Worm (Caenorhabditis elegans) whole organism, L3 larva: Measurements from ENCODE around the gene K09A11.1.

ENCODE experiments used
- R02D3.7 ChIP-seq: fragments of 150-350 bp; optimal IDR thresholded peaks from 2 replicates; lab custom pipeline; 2014; ENCODE audit warnings: missing biosample characterization, missing genetic modification characterization
- ZK546.5 ChIP-seq: sonication (generic microtip); optimal IDR thresholded peaks from 2 replicates; lab custom pipeline; 2017; ENCODE audit warnings: missing biosample characterization, missing genetic modification characterization
- aly-2 ChIP-seq: fragments of 150-350 bp; optimal IDR thresholded peaks from 2 replicates; lab custom pipeline; 2014; ENCODE audit warnings: missing biosample characterization, missing genetic modification characterization
- ama-1 ChIP-seq: fragments of 150-350 bp; optimal IDR thresholded peaks from 2 replicates; lab custom pipeline; 2018
- ceh-16 ChIP-seq: sonication (generic microtip); optimal IDR thresholded peaks from 2 replicates; lab custom pipeline; 2017; ENCODE audit warnings: missing biosample characterization, missing genetic modification characterization
- ceh-28 ChIP-seq: fragments of 150-350 bp; optimal IDR thresholded peaks from 2 replicates; lab custom pipeline; 2014; ENCODE audit warnings: missing biosample characterization, missing genetic modification reagents, missing genetic modification characterization
- ceh-82 ChIP-seq: fragments of 150-350 bp; optimal IDR thresholded peaks from 2 replicates; lab custom pipeline; 2014; ENCODE audit warnings: missing biosample characterization, missing genetic modification characterization
- ceh-9 ChIP-seq: sonication (generic microtip); optimal IDR thresholded peaks from 2 replicates; lab custom pipeline; 2018; ENCODE audit warnings: missing biosample characterization, missing genetic modification characterization
- daf-12 ChIP-seq: fragments of 150-350 bp; optimal IDR thresholded peaks from 2 replicates; lab custom pipeline; 2014; ENCODE audit warnings: missing biosample characterization, missing genetic modification reagents, missing genetic modification characterization
- egl-27 ChIP-seq: sonication (generic microtip); optimal IDR thresholded peaks from 4 replicates; lab custom pipeline; 2017; ENCODE audit warnings: missing biosample characterization, missing genetic modification reagents, missing genetic modification characterization
- elt-1 ChIP-seq: fragments of 150-350 bp; optimal IDR thresholded peaks from 2 replicates; lab custom pipeline; 2014; ENCODE audit warnings: missing biosample characterization, missing genetic modification characterization
- elt-2 ChIP-seq: sonication (generic microtip); optimal IDR thresholded peaks from 2 replicates; lab custom pipeline; 2016; ENCODE audit warnings: missing genetic modification reagents, mild to moderate bottlenecking, missing genetic modification characterization, missing compliant biosample characterization
- elt-3 ChIP-seq, 3 experiments: fragments of 150-350 bp in 1 of 3; sonication (generic microtip) in 2 of 3; optimal IDR thresholded peaks; 2 replicates in 2 of 3; 4 replicates in 1 of 3; lab custom pipeline; 2014 to 2017; ENCODE audit warnings: missing biosample characterization in 3 of 3, missing genetic modification characterization in 3 of 3
- fkh-10 ChIP-seq: sonication (generic microtip); optimal IDR thresholded peaks from 2 replicates; lab custom pipeline; 2017; ENCODE audit warnings: missing biosample characterization, missing genetic modification reagents, missing genetic modification characterization
- fkh-2 ChIP-seq: fragments of 150-350 bp; optimal IDR thresholded peaks from 2 replicates; lab custom pipeline; 2014; ENCODE audit warnings: missing biosample characterization, missing genetic modification reagents, missing genetic modification characterization
- fos-1 ChIP-seq: fragments of 150-350 bp; optimal IDR thresholded peaks from 2 replicates; lab custom pipeline; 2014; ENCODE audit warnings: missing biosample characterization, missing genetic modification characterization
- hmg-11 ChIP-seq: sonication (generic microtip); optimal IDR thresholded peaks from 2 replicates; lab custom pipeline; 2016; ENCODE audit warnings: missing genetic modification characterization, missing compliant biosample characterization
- jun-1 ChIP-seq: fragments of 150-350 bp; optimal IDR thresholded peaks from 2 replicates; lab custom pipeline; 2014; ENCODE audit warnings: missing biosample characterization, missing genetic modification reagents, missing genetic modification characterization
- lin-15B ChIP-seq: fragments of 150-350 bp; optimal IDR thresholded peaks from 2 replicates; lab custom pipeline; 2014; ENCODE audit warnings: missing biosample characterization, missing genetic modification characterization
- lin-39 ChIP-seq: fragments of 150-350 bp; optimal IDR thresholded peaks from 2 replicates; lab custom pipeline; 2018; ENCODE audit warnings: missing biosample characterization, missing genetic modification reagents, missing genetic modification characterization
- lsy-12 ChIP-seq: sonication (generic microtip); optimal IDR thresholded peaks from 2 replicates; lab custom pipeline; 2016; ENCODE audit warnings: mild to moderate bottlenecking, missing genetic modification characterization, missing compliant biosample characterization
- mdl-1 ChIP-seq: fragments of 150-350 bp; optimal IDR thresholded peaks from 2 replicates; lab custom pipeline; 2014; ENCODE audit warnings: missing biosample characterization, missing genetic modification characterization
- mml-1 ChIP-seq: fragments of 150-350 bp; sonication (generic microtip); optimal IDR thresholded peaks from 3 replicates; lab custom pipeline; 2014; ENCODE audit warnings: missing biosample characterization, missing genetic modification characterization
- nfya-1 ChIP-seq: sonication (generic microtip); optimal IDR thresholded peaks from 2 replicates; lab custom pipeline; 2017; ENCODE audit warnings: missing genetic modification characterization, mild to moderate bottlenecking, missing compliant biosample characterization, antibody characterized with exemption, moderate library complexity; ENCODE audit not compliant: insufficient read depth
- nhr-11 ChIP-seq: fragments of 150-350 bp; optimal IDR thresholded peaks from 2 replicates; lab custom pipeline; 2014; ENCODE audit warnings: missing biosample characterization, missing genetic modification characterization
- nhr-12 ChIP-seq: fragments of 150-350 bp; optimal IDR thresholded peaks from 2 replicates; lab custom pipeline; 2014; ENCODE audit warnings: missing biosample characterization, missing genetic modification characterization
- nhr-23 ChIP-seq: fragments of 150-350 bp; optimal IDR thresholded peaks from 2 replicates; lab custom pipeline; 2014; ENCODE audit warnings: missing biosample characterization, missing genetic modification reagents, missing genetic modification characterization
- nhr-237 ChIP-seq: fragments of 150-350 bp; optimal IDR thresholded peaks from 2 replicates; lab custom pipeline; 2014; ENCODE audit warnings: missing biosample characterization, missing genetic modification characterization
- nhr-25 ChIP-seq: sonication (generic microtip); optimal IDR thresholded peaks from 2 replicates; lab custom pipeline; 2017; ENCODE audit warnings: missing biosample characterization, missing genetic modification characterization
- nhr-28 ChIP-seq: fragments of 150-350 bp; optimal IDR thresholded peaks from 2 replicates; lab custom pipeline; 2014; ENCODE audit warnings: missing biosample characterization, missing genetic modification characterization
- nhr-43 ChIP-seq: sonication (generic microtip); optimal IDR thresholded peaks from 2 replicates; lab custom pipeline; 2016; ENCODE audit warnings: mild to moderate bottlenecking, missing genetic modification characterization, missing compliant biosample characterization; ENCODE audit not compliant: poor library complexity, severe bottlenecking
- nhr-67 ChIP-seq: fragments of 150-350 bp; optimal IDR thresholded peaks from 2 replicates; lab custom pipeline; 2014; ENCODE audit warnings: missing biosample characterization, missing genetic modification characterization
- nhr-76 ChIP-seq: fragments of 150-350 bp; sonication (generic microtip); optimal IDR thresholded peaks from 5 replicates; lab custom pipeline; 2014; ENCODE audit warnings: missing biosample characterization, missing genetic modification characterization
- nhr-77 ChIP-seq: fragments of 150-350 bp; optimal IDR thresholded peaks from 2 replicates; lab custom pipeline; 2014; ENCODE audit warnings: missing biosample characterization, missing genetic modification characterization
- pha-4 ChIP-seq: fragments of 150-350 bp; optimal IDR thresholded peaks from 2 replicates; lab custom pipeline; 2014; ENCODE audit warnings: missing biosample characterization, missing genetic modification reagents, missing genetic modification characterization
- pqm-1 ChIP-seq: fragments of 150-350 bp; optimal IDR thresholded peaks from 2 replicates; lab custom pipeline; 2017; ENCODE audit warnings: missing biosample characterization, missing genetic modification characterization, inconsistent platforms
- skn-1 ChIP-seq: fragments of 150-350 bp; optimal IDR thresholded peaks from 2 replicates; lab custom pipeline; 2014; ENCODE audit warnings: missing biosample characterization, missing genetic modification characterization
- snpc-4 ChIP-seq: fragments of 150-350 bp; optimal IDR thresholded peaks from 2 replicates; lab custom pipeline; 2014; ENCODE audit warnings: missing biosample characterization, missing genetic modification characterization
- tbx-2 ChIP-seq: sonication (generic microtip); optimal IDR thresholded peaks from 2 replicates; lab custom pipeline; 2016; ENCODE audit warnings: mild to moderate bottlenecking, missing genetic modification characterization, missing compliant biosample characterization
- unc-39 ChIP-seq: sonication (generic microtip); optimal IDR thresholded peaks from 4 replicates; lab custom pipeline; 2017; ENCODE audit warnings: missing biosample characterization, missing genetic modification characterization
- unc-62 ChIP-seq: fragments of 150-350 bp; sonication (generic microtip); optimal IDR thresholded peaks from 4 replicates; lab custom pipeline; 2014; ENCODE audit warnings: missing biosample characterization, missing genetic modification reagents, missing genetic modification characterization
- zag-1 ChIP-seq: fragments of 150-350 bp; optimal IDR thresholded peaks from 2 replicates; lab custom pipeline; 2014; ENCODE audit warnings: missing biosample characterization, missing genetic modification characterization
- ztf-11 ChIP-seq: fragments of 150-350 bp; optimal IDR thresholded peaks from 2 replicates; lab custom pipeline; 2014; ENCODE audit warnings: missing biosample characterization, missing genetic modification characterization
- ztf-4 ChIP-seq: fragments of 150-350 bp; optimal IDR thresholded peaks from 2 replicates; lab custom pipeline; 2014; ENCODE audit warnings: missing biosample characterization, missing genetic modification characterization

K09A11.1 gene

ce11 chrX:13264550-13264949 lies 2.3 kb downstream of the K09A11.1 start:
- TF ChIP-seq ceh-82, result peak; percentile 34
- TF ChIP-seq elt-1 (tag; lab: Kevin White, UChicago), result no peak
- TF ChIP-seq ceh-28 (tag; lab: Kevin White, UChicago), result no peak
- no peak for TF ChIP-seq nhr-25 (tag; lab: Kevin White, UChicago)
- TF ChIP-seq pqm-1 (tag; lab: Kevin White, UChicago), result no peak
- no peak for TF ChIP-seq ceh-16 (tag; lab: Kevin White, UChicago)
- TF ChIP-seq ztf-4 (tag; lab: Kevin White, UChicago), result no peak
- TF ChIP-seq unc-39 (tag; lab: Kevin White, UChicago), result no peak
- no peak for TF ChIP-seq fkh-2
- no peak for TF ChIP-seq nhr-77 (tag; lab: Kevin White, UChicago)
- TF ChIP-seq ZK546.5, result no peak
- TF ChIP-seq egl-27, result no peak
- TF ChIP-seq nfya-1 (tag; lab: Kevin White, UChicago), result no peak
- TF ChIP-seq lin-15B, result no peak
- TF ChIP-seq R02D3.7 (tag; lab: Kevin White, UChicago), result no peak
- peak; percentile 17 for TF ChIP-seq skn-1 (tag; lab: Kevin White, UChicago)
- peak; percentile 48 for TF ChIP-seq nhr-43 (tag; lab: Kevin White, UChicago)
- peak; percentile 19 for TF ChIP-seq nhr-23 (tag; lab: Kevin White, UChicago)
- no peak for TF ChIP-seq nhr-76 (tag; lab: Kevin White, UChicago)
- TF ChIP-seq jun-1 (tag; lab: Kevin White, UChicago), result peak; percentile 55
- TF ChIP-seq nhr-12 (tag; lab: Kevin White, UChicago), result no peak
- TF ChIP-seq pha-4, result peak; percentile 57
- TF ChIP-seq lin-39 (tag; lab: Kevin White, UChicago), result peak; percentile 36
- no peak for TF ChIP-seq nhr-237
- no peak for TF ChIP-seq ceh-9
- TF ChIP-seq aly-2, result no peak
- peak; percentile 55 for TF ChIP-seq lsy-12 (tag; lab: Kevin White, UChicago)
- TF ChIP-seq tbx-2 (tag; lab: Kevin White, UChicago), result peak; percentile 52
- no peak for TF ChIP-seq nhr-28 (tag; lab: Kevin White, UChicago)
- peak; percentile 23 for TF ChIP-seq fkh-10 (GFP tag; lab: Kevin White, UChicago)
- no peak for TF ChIP-seq elt-3 (tag; optimal IDR thresholded peaks at IDR 0.05; lab: Kevin White, UChicago)
- no peak for TF ChIP-seq fos-1 (tag; lab: Kevin White, UChicago)
- no peak for TF ChIP-seq ama-1
- TF ChIP-seq mdl-1 (tag; lab: Kevin White, UChicago), result no peak
- TF ChIP-seq ztf-11 (tag; lab: Kevin White, UChicago), result no peak
- TF ChIP-seq snpc-4 (tag; lab: Kevin White, UChicago), result no peak
- TF ChIP-seq mml-1 (tag; lab: Kevin White, UChicago), result no peak
- peak; percentile 49 for TF ChIP-seq elt-2
- no peak for TF ChIP-seq zag-1 (tag; lab: Kevin White, UChicago)
- no peak for TF ChIP-seq nhr-11 (tag; lab: Kevin White, UChicago)
- TF ChIP-seq hmg-11, result peak; percentile 84
- TF ChIP-seq unc-62, result peak; percentile 2
- TF ChIP-seq daf-12 (tag; lab: Kevin White, UChicago), result no peak
- no peak for TF ChIP-seq nhr-67

DNA sequence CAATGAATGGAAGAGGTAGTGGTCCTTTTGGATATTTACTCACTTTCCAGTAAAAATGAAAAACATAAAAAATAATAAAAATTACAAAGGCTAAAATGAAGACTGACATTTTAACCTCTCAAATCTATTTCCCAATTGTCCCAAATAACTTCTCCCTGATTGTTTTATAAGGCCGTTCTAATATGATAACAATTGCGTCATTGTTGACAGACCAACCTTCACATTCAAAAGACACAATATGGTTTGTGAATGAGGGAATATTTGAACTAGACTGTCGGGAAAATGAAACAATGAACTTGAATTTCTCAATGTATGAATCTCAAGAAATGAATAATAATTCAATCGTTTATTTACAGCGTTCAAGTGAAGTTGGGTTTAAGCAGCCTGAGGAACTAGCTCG lies 4.9 kb downstream of the K09A11.1 start, which contains the start of gene cyp-14A1:
TSS of gene cyp-14A1 (minus strand) at position 126 of the 400 bp plus-strand sequence.
- TF ChIP-seq fos-1 (tag; lab: Kevin White, UChicago) (no peak), unc-39 (tag; lab: Kevin White, UChicago) (no peak), nhr-23 (tag; lab: Kevin White, UChicago) (peak; percentile 26)

DNA sequence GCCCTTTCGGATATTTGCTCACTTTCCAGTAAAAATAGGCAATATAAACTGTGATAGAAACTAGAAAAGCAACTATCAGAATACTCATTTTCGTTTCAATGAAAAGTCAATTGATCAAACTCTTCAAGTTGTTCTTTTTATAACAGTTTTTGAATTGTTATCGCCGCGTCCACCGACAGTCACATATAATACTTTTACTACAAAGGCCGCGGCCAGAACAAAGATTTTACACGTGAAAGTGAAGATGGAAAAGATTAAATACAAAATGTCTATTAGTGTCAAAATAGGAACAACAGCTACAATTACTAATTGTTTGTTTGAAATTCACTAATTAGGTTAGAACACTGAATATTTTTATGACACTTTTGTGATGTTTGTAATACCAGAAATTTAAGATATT lies 7.3 kb downstream of the K09A11.1 start, which contains the start of gene cyp-14A2:
TSS of gene cyp-14A2 (minus strand) at position 101 of the 400 bp plus-strand sequence.
- no peak for TF ChIP-seq nhr-43 (tag; lab: Kevin White, UChicago)
- no peak for TF ChIP-seq hmg-11
- no peak for TF ChIP-seq fkh-10 (GFP tag; lab: Kevin White, UChicago)
- no peak for TF ChIP-seq mdl-1 (tag; lab: Kevin White, UChicago)
